Fruit fly (Drosophila melanogaster): ENCODE measurements around the gene CG7208.
A peak's percentile ranks its signal among the peaks of the same experiment; 100 is the strongest.

CG7208 gene

DNA sequence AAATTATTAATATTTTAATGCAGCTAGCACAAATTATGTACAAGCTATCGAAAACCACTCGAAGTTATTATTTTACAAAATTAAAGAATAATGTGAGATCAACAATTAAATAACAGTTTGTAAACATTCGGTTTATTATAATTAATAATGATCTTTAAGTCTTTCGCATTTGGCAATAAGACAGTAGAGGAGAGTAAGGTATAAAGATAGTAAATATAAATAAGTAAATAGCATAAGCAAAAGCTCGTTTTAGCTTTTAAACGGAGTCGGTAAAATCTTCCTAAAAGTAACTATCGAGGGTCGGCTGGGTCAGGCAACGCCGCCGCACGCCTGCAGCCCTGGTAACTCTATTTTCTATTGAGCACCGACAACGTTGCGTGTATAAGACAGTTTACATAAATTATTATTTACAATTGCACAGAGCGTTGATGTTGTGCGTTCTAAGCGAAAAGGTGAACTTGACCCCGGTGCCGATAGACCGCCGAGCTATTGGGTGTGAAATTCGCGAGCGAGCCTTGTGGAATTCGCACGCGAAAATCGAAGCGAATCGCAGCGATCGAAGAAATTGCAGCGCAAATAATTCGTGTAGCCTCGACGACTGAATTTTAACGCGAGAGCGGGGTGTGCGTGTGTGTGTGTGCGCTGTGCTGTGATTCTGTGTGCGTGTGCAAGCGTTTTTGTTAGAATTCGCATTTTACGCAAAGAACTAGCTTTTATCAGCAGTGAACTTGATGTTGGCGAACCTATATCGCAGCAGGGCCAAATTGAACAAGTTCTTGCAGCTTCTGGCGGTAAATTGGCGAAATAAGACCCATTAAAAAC is 17.9 kb downstream of the CG7208 start, which contains the start of gene wrd (continued):
- TF ChIP-seq vvl (GFP tag; IDR thresholded peaks at IDR 0.05) (no peak; the same call in none of the 2 replicates), esg (GFP tag; conservative IDR thresholded peaks at IDR 0.05) (no peak), CG2712 (tag; optimal IDR thresholded peaks at IDR 0.05) (peak; percentile 27), Adf1 (GFP tag; IDR thresholded peaks at IDR 0.05) (no peak), Fer3 (tag; optimal IDR thresholded peaks at IDR 0.05) (peak; percentile 15), CG12659 (GFP tag; optimal IDR thresholded peaks at IDR 0.05) (peak; percentile 30), sc (optimal IDR thresholded peaks at IDR 0.05) (no peak), sc (GFP tag; optimal IDR thresholded peaks at IDR 0.05) (no peak), z (GFP tag; IDR thresholded peaks at IDR 0.05) (no peak), Taf1 (GFP tag; IDR thresholded peaks at IDR 0.05) (no peak), CG17912 (GFP tag; optimal IDR thresholded peaks at IDR 0.05) (no peak), E2f1 (GFP tag; IDR thresholded peaks at IDR 0.05) (no peak), p53 (GFP tag; optimal IDR thresholded peaks at IDR 0.05) (no peak), ind (GFP tag; optimal IDR thresholded peaks at IDR 0.05) (peak; percentile 47), unc-4 (GFP tag; IDR thresholded peaks at IDR 0.05; ENCODE audit: partially characterized antibody) (0 out of 2 replicates have a peak, but pooled peaks have one; percentile 22), Fer2 (tag; optimal IDR thresholded peaks at IDR 0.05) (no peak), dati (GFP tag; IDR thresholded peaks at IDR 0.05) (no peak), Max (GFP tag; optimal IDR thresholded peaks at IDR 0.05) (no peak), Side (GFP tag; optimal IDR thresholded peaks at IDR 0.05) (no peak), Med (GFP tag) (peak; percentile 82), ase (GFP tag; IDR thresholded peaks at IDR 0.05) (no peak), stwl (tag; optimal IDR thresholded peaks at IDR 0.05) (peak; percentile 15), wor (GFP tag; IDR thresholded peaks at IDR 0.05) (no peak), CG14667 (GFP tag; IDR thresholded peaks at IDR 0.05) (no peak), ham (GFP tag; IDR thresholded peaks at IDR 0.05) (no peak), klu (GFP tag; IDR thresholded peaks at IDR 0.05) (no peak), Usf (GFP tag; optimal IDR thresholded peaks at IDR 0.05) (no peak), CG2129 (GFP tag; IDR thresholded peaks at IDR 0.05; ENCODE audit: partially characterized antibody) (no peak), fd64A (GFP tag; optimal IDR thresholded peaks at IDR 0.05) (no peak), CG12769 (tag; optimal IDR thresholded peaks at IDR 0.05) (peak; percentile 8), wek (GFP tag; optimal IDR thresholded peaks at IDR 0.05) (no peak), gfzf (GFP tag; optimal IDR thresholded peaks at IDR 0.05) (no peak), CG6689 (GFP tag; IDR thresholded peaks at IDR 0.05) (no peak; the same call in 1 of the 2 replicates), CG8765 (GFP tag; IDR thresholded peaks at IDR 0.05) (no peak), da (GFP tag; optimal IDR thresholded peaks at IDR 0.05) (no peak), CG18262 (tag; optimal IDR thresholded peaks at IDR 0.05) (peak; percentile 63), Antp (GFP tag; optimal IDR thresholded peaks at IDR 0.05) (no peak), lbe (GFP tag; optimal IDR thresholded peaks at IDR 0.05) (no peak), CG4328 (GFP tag; optimal IDR thresholded peaks at IDR 0.05) (no peak), nerfin-1 (tag; optimal IDR thresholded peaks at IDR 0.05) (peak; percentile 39), CG6765 (GFP tag; optimal IDR thresholded peaks at IDR 0.05) (no peak), HmgZ (tag; optimal IDR thresholded peaks at IDR 0.05) (peak; percentile 4), PHDP (tag; optimal IDR thresholded peaks at IDR 0.05) (no peak), CG9609 (GFP tag; optimal IDR thresholded peaks at IDR 0.05) (no peak), NK7.1 (GFP tag; optimal IDR thresholded peaks at IDR 0.05) (no peak), nom (GFP tag; optimal IDR thresholded peaks at IDR 0.05) (no peak), zf30C (GFP tag; optimal IDR thresholded peaks at IDR 0.05) (no peak), CG17186 (GFP tag; optimal IDR thresholded peaks at IDR 0.05) (no peak), HmgD (GFP tag; optimal IDR thresholded peaks at IDR 0.05) (no peak), CG15696 (tag; optimal IDR thresholded peaks at IDR 0.05) (no peak)
